Fruit fly (Drosophila melanogaster): ENCODE measurements around the gene CG33263.

The CG33263 gene

dm6 chr3L:13432791-13433190, 8.8 kb upstream of the CG33263 start:
- TF ChIP-seq psq (optimal IDR thresholded peaks at IDR 0.05) (no peak), ttk (optimal IDR thresholded peaks at IDR 0.05) (no peak)

dm6 chr3L:13430171-13430570, 6.2 kb upstream of the CG33263 start:
- TF ChIP-seq ttk (optimal IDR thresholded peaks at IDR 0.05) (no peak), psq (optimal IDR thresholded peaks at IDR 0.05) (no peak), h (optimal IDR thresholded peaks at IDR 0.05) (no peak), insv (optimal IDR thresholded peaks at IDR 0.05) (no peak), Sin3A (optimal IDR thresholded peaks at IDR 0.05) (no peak), Myc (optimal IDR thresholded peaks at IDR 0.05) (no peak)

dm6 chr3L:13426573-13426972, 2.6 kb upstream of the CG33263 start, which contains the start of gene CG14105:
Gene CG14105, minus strand, starts transcription at chr3L:13426673.
- TF ChIP-seq Myc (optimal IDR thresholded peaks at IDR 0.05): no peak

- TF ChIP-seq ttk (optimal IDR thresholded peaks at IDR 0.05): no peak
- no peak for TF ChIP-seq psq (optimal IDR thresholded peaks at IDR 0.05)
- TF ChIP-seq Sin3A (optimal IDR thresholded peaks at IDR 0.05): no peak
- TF ChIP-seq Myc (optimal IDR thresholded peaks at IDR 0.05): no peak
- no peak for TF ChIP-seq insv (optimal IDR thresholded peaks at IDR 0.05)
- no peak for TF ChIP-seq h (optimal IDR thresholded peaks at IDR 0.05)
Observed at dm6 chr3L:13425571-13425970, 1.6 kb upstream of the CG33263 start, which contains the start of gene CG14106. Gene CG14106, minus strand, starts transcription at chr3L:13425671.

- TF ChIP-seq h (optimal IDR thresholded peaks at IDR 0.05): no peak
- TF ChIP-seq psq (optimal IDR thresholded peaks at IDR 0.05): no peak
- no peak for TF ChIP-seq Myc (optimal IDR thresholded peaks at IDR 0.05)
- no peak for TF ChIP-seq insv (optimal IDR thresholded peaks at IDR 0.05)
- TF ChIP-seq ttk (optimal IDR thresholded peaks at IDR 0.05): no peak
- TF ChIP-seq Sin3A (optimal IDR thresholded peaks at IDR 0.05): no peak
Observed at dm6 chr3L:13422286-13422787, 1.6 kb downstream of the CG33263 start, which contains the start of gene CG32121. Gene CG32121, minus strand, starts transcription at chr3L:13422336.

dm6 chr3L:13420212-13420611, 3.8 kb downstream of the CG33263 start:
- TF ChIP-seq ttk (optimal IDR thresholded peaks at IDR 0.05) (no peak), Sin3A (optimal IDR thresholded peaks at IDR 0.05) (no peak), h (optimal IDR thresholded peaks at IDR 0.05) (no peak)

- TF ChIP-seq insv (optimal IDR thresholded peaks at IDR 0.05) (no peak), Myc (optimal IDR thresholded peaks at IDR 0.05) (no peak), Sin3A (optimal IDR thresholded peaks at IDR 0.05) (no peak), psq (optimal IDR thresholded peaks at IDR 0.05) (no peak), ttk (optimal IDR thresholded peaks at IDR 0.05) (no peak), h (optimal IDR thresholded peaks at IDR 0.05) (no peak)
Observed at dm6 chr3L:13412886-13413224, 11.1 kb downstream of the CG33263 start.

dm6 chr3L:13412200-13412885, 11.6 kb downstream of the CG33263 start, which contains the start of the genes CG10222 and flr:
Gene CG10222, minus strand, starts transcription at chr3L:13412453.
Gene flr, plus strand, starts transcription at chr3L:13412843.
- no peak for TF ChIP-seq Sin3A (optimal IDR thresholded peaks at IDR 0.05)
- no peak for TF ChIP-seq ttk (optimal IDR thresholded peaks at IDR 0.05)
- no peak for TF ChIP-seq h (optimal IDR thresholded peaks at IDR 0.05)
- TF ChIP-seq insv (optimal IDR thresholded peaks at IDR 0.05): no peak
- no peak for TF ChIP-seq psq (optimal IDR thresholded peaks at IDR 0.05)
- no peak for TF ChIP-seq Myc (optimal IDR thresholded peaks at IDR 0.05)

- TF ChIP-seq psq (optimal IDR thresholded peaks at IDR 0.05): no peak
- no peak for TF ChIP-seq Myc (optimal IDR thresholded peaks at IDR 0.05)
- no peak for TF ChIP-seq h (optimal IDR thresholded peaks at IDR 0.05)
- no peak for TF ChIP-seq Sin3A (optimal IDR thresholded peaks at IDR 0.05)
- TF ChIP-seq insv (optimal IDR thresholded peaks at IDR 0.05): no peak
- no peak for TF ChIP-seq ttk (optimal IDR thresholded peaks at IDR 0.05)
Observed at dm6 chr3L:13410999-13411398, 13.0 kb downstream of the CG33263 start.

- TF ChIP-seq ttk (optimal IDR thresholded peaks at IDR 0.05): no peak
- TF ChIP-seq insv (optimal IDR thresholded peaks at IDR 0.05): no peak
- TF ChIP-seq h (optimal IDR thresholded peaks at IDR 0.05): no peak
- TF ChIP-seq psq (optimal IDR thresholded peaks at IDR 0.05): no peak
- no peak for TF ChIP-seq Myc (optimal IDR thresholded peaks at IDR 0.05)
- no peak for TF ChIP-seq Sin3A (optimal IDR thresholded peaks at IDR 0.05)
Observed at dm6 chr3L:13409809-13410521, 14.0 kb downstream of the CG33263 start.

dm6 chr3L:13406873-13407272, 17.1 kb downstream of the CG33263 start:
- TF ChIP-seq psq (optimal IDR thresholded peaks at IDR 0.05): no peak
- TF ChIP-seq Sin3A (optimal IDR thresholded peaks at IDR 0.05): no peak
- TF ChIP-seq ttk (optimal IDR thresholded peaks at IDR 0.05): no peak
- TF ChIP-seq h (optimal IDR thresholded peaks at IDR 0.05): no peak
- TF ChIP-seq Myc (optimal IDR thresholded peaks at IDR 0.05): no peak
- no peak for TF ChIP-seq insv (optimal IDR thresholded peaks at IDR 0.05)

dm6 chr3L:13403141-13403867, 20.7 kb downstream of the CG33263 start:
- no peak for TF ChIP-seq insv (optimal IDR thresholded peaks at IDR 0.05)
- no peak for TF ChIP-seq h (optimal IDR thresholded peaks at IDR 0.05)
- no peak for TF ChIP-seq ttk (optimal IDR thresholded peaks at IDR 0.05)
- TF ChIP-seq Myc (optimal IDR thresholded peaks at IDR 0.05): no peak
- no peak for TF ChIP-seq psq (optimal IDR thresholded peaks at IDR 0.05)

All from Kc167 (cell line).